Fruit fly (Drosophila melanogaster) whole organism, embryonic: ENCODE data around the gene Obp99d.

ENCODE experiments used
- Bgb ChIP-seq: fragments of 200-800 bp; sonication (Bioruptor generic); IDR thresholded peaks from 2 replicates; pipeline ENCODE4 v1.3.6; 2022; ENCODE audit warnings: missing biosample characterization, missing genetic modification characterization; ENCODE audit not compliant: partially characterized antibody
- Blimp-1 ChIP-seq: fragments of 200-800 bp; sonication (Bioruptor generic); optimal IDR thresholded peaks from 3 replicates; lab custom pipeline; 2018; ENCODE audit warnings: missing biosample characterization, missing genetic modification characterization, mild to moderate bottlenecking, moderate library complexity, missing genetic modification reagents
- CG10147 ChIP-seq: fragments of 200-800 bp; sonication (Bioruptor generic); optimal IDR thresholded peaks from 2 replicates; lab custom pipeline; 2019; ENCODE audit warnings: missing biosample characterization, mild to moderate bottlenecking, missing genetic modification characterization, moderate library complexity
- CG10543 ChIP-seq: fragments of 200-800 bp; sonication (Bioruptor generic); optimal IDR thresholded peaks from 3 replicates; lab custom pipeline; 2017; ENCODE audit warnings: missing biosample characterization, mild to moderate bottlenecking, missing genetic modification characterization, moderate library complexity
- CG11456 ChIP-seq: fragments of 200-800 bp; sonication (Bioruptor generic); IDR thresholded peaks from 3 replicates; pipeline ENCODE4 v1.3.6; 2022; ENCODE audit warnings: missing biosample characterization, missing genetic modification characterization
- CG12769 ChIP-seq: fragments of 200-800 bp; sonication (Bioruptor generic); optimal IDR thresholded peaks from 2 replicates; lab custom pipeline; 2019; ENCODE audit warnings: missing biosample characterization, mild to moderate bottlenecking, missing genetic modification characterization, moderate library complexity
- CG14860 ChIP-seq: fragments of 200-800 bp; sonication (Bioruptor generic); IDR thresholded peaks from 3 replicates; pipeline ENCODE4 v1.3.6; 2022; ENCODE audit warnings: missing biosample characterization, missing genetic modification characterization; ENCODE audit not compliant: partially characterized antibody
- CG1529 ChIP-seq: fragments of 200-800 bp; sonication (Bioruptor generic); optimal IDR thresholded peaks from 3 replicates; lab custom pipeline; 2018; ENCODE audit warnings: missing biosample characterization, missing genetic modification characterization
- CG2129 ChIP-seq: fragments of 200-800 bp; sonication (Bioruptor generic); IDR thresholded peaks from 2 replicates; pipeline ENCODE4 v1.3.6; 2022; ENCODE audit warnings: missing biosample characterization, missing genetic modification characterization; ENCODE audit not compliant: partially characterized antibody
- CG2199 ChIP-seq: fragments of 200-800 bp; sonication (Bioruptor generic); IDR thresholded peaks from 3 replicates; pipeline ENCODE4 v1.3.6; 2022; ENCODE audit warnings: missing biosample characterization, missing genetic modification characterization
- CG31365 ChIP-seq: fragments of 200-800 bp; sonication (Bioruptor generic); optimal IDR thresholded peaks from 2 replicates; lab custom pipeline; 2018; ENCODE audit warnings: missing biosample characterization, mild to moderate bottlenecking, missing genetic modification characterization
- CG34224 ChIP-seq: fragments of 200-800 bp; sonication (Bioruptor generic); IDR thresholded peaks from 3 replicates; pipeline ENCODE4 v1.3.6; 2022; ENCODE audit warnings: missing biosample characterization, missing genetic modification characterization; ENCODE audit not compliant: partially characterized antibody
- CG4617 ChIP-seq: fragments of 200-800 bp; sonication (Bioruptor generic); optimal IDR thresholded peaks from 3 replicates; lab custom pipeline; 2016; ENCODE audit warnings: missing biosample characterization, missing genetic modification characterization, borderline replicate concordance
- CG7271 ChIP-seq: fragments of 200-800 bp; sonication (Bioruptor generic); optimal IDR thresholded peaks from 2 replicates; lab custom pipeline; 2018; ENCODE audit warnings: missing biosample characterization, mild to moderate bottlenecking, missing genetic modification characterization, moderate library complexity
- CG7786 ChIP-seq: fragments of 200-800 bp; sonication (Bioruptor generic); optimal IDR thresholded peaks from 2 replicates; lab custom pipeline; 2016; ENCODE audit warnings: missing biosample characterization, missing genetic modification characterization
- CG8765 ChIP-seq: fragments of 200-800 bp; sonication (Bioruptor generic); IDR thresholded peaks from 2 replicates; pipeline ENCODE4 v1.3.6; 2022; ENCODE audit warnings: missing biosample characterization, missing genetic modification characterization
- CG9437 ChIP-seq: fragments of 200-800 bp; sonication (Bioruptor generic); optimal IDR thresholded peaks from 2 replicates; lab custom pipeline; 2018; ENCODE audit warnings: missing biosample characterization, mild to moderate bottlenecking, missing genetic modification characterization
- HmgD ChIP-seq: fragments of 200-800 bp; sonication (Bioruptor generic); optimal IDR thresholded peaks from 3 replicates; lab custom pipeline; 2016; ENCODE audit warnings: missing biosample characterization, missing genetic modification characterization
- Hr3 ChIP-seq: fragments of 200-800 bp; sonication (Bioruptor generic); optimal IDR thresholded peaks from 3 replicates; lab custom pipeline; 2016; ENCODE audit warnings: missing biosample characterization, missing genetic modification characterization
- Hr78 ChIP-seq, 2 experiments: fragments of 200-800 bp in 1 of 2; fragments of >200 bp in 1 of 2; sonication (Bioruptor generic) in 1 of 2; optimal IDR thresholded peaks; 2 replicates each; lab custom pipeline; 2017 to 2019; ENCODE audit warnings: missing biosample characterization in 2 of 2, missing genetic modification characterization in 2 of 2, mild to moderate bottlenecking in 1 of 2, moderate library complexity in 1 of 2
- NC2β ChIP-seq: fragments of 200-800 bp; sonication (Bioruptor generic); optimal IDR thresholded peaks from 2 replicates; lab custom pipeline; 2016; ENCODE audit warnings: missing biosample characterization, missing genetic modification characterization
- Neu2 ChIP-seq: fragments of 200-800 bp; sonication (Bioruptor generic); optimal IDR thresholded peaks from 3 replicates; lab custom pipeline; 2016; ENCODE audit warnings: missing biosample characterization, missing genetic modification characterization, borderline replicate concordance
- Nf-YB ChIP-seq: fragments of 200-800 bp; sonication (Bioruptor generic); optimal IDR thresholded peaks from 3 replicates; lab custom pipeline; 2019; ENCODE audit warnings: missing biosample characterization, mild to moderate bottlenecking, missing genetic modification characterization, moderate library complexity
- Oli ChIP-seq: fragments of 200-800 bp; sonication (Bioruptor generic); optimal IDR thresholded peaks from 2 replicates; lab custom pipeline; 2018; ENCODE audit warnings: missing biosample characterization, mild to moderate bottlenecking, missing genetic modification characterization, moderate library complexity
- Ptx1 ChIP-seq: fragments of 200-800 bp; sonication (Bioruptor generic); IDR thresholded peaks from 2 replicates; pipeline ENCODE4 v1.3.6; 2022; ENCODE audit warnings: missing biosample characterization, missing genetic modification characterization
- abd-A ChIP-seq: fragments of 200-800 bp; sonication (Bioruptor generic); optimal IDR thresholded peaks from 3 replicates; lab custom pipeline; 2019; ENCODE audit warnings: missing biosample characterization, mild to moderate bottlenecking, missing genetic modification characterization, moderate library complexity
- cas ChIP-seq: fragments of 200-800 bp; sonication (Bioruptor generic); IDR thresholded peaks from 2 replicates; pipeline ENCODE4 v1.3.6; 2022; ENCODE audit warnings: missing biosample characterization, missing genetic modification characterization
- cato ChIP-seq: fragments of 200-800 bp; sonication (Bioruptor generic); optimal IDR thresholded peaks from 2 replicates; lab custom pipeline; 2016; ENCODE audit warnings: missing biosample characterization, missing genetic modification characterization, borderline replicate concordance
- chinmo ChIP-seq: fragments of 200-800 bp; sonication (Bioruptor generic); IDR thresholded peaks from 4 replicates; pipeline ENCODE4 v1.3.6; 2022; ENCODE audit warnings: missing biosample characterization, missing genetic modification characterization; ENCODE audit not compliant: partially characterized antibody
- corto ChIP-seq: fragments of 200-800 bp; sonication (Bioruptor generic); optimal IDR thresholded peaks from 2 replicates; lab custom pipeline; 2016; ENCODE audit warnings: missing biosample characterization, mild to moderate bottlenecking, missing genetic modification characterization, moderate library complexity
- ham ChIP-seq: fragments of 200-800 bp; sonication (Bioruptor generic); IDR thresholded peaks from 2 replicates; pipeline ENCODE4 v1.3.6; 2022; ENCODE audit warnings: missing biosample characterization, missing genetic modification characterization
- ind ChIP-seq: fragments of 200-800 bp; sonication (Bioruptor generic); optimal IDR thresholded peaks from 3 replicates; lab custom pipeline; 2016; ENCODE audit warnings: missing biosample characterization, missing genetic modification characterization
- kah ChIP-seq: fragments of 200-800 bp; sonication (Bioruptor generic); optimal IDR thresholded peaks from 2 replicates; lab custom pipeline; 2018; ENCODE audit warnings: missing biosample characterization, mild to moderate bottlenecking, missing genetic modification characterization
- nerfin-1 ChIP-seq: fragments of 200-800 bp; sonication (Bioruptor generic); optimal IDR thresholded peaks from 3 replicates; lab custom pipeline; 2019; ENCODE audit warnings: missing biosample characterization, mild to moderate bottlenecking, missing genetic modification characterization, moderate library complexity
- nerfin-2 ChIP-seq: fragments of 200-800 bp; sonication (Bioruptor generic); IDR thresholded peaks from 2 replicates; pipeline ENCODE4 v1.3.6; 2022; ENCODE audit warnings: missing biosample characterization, missing genetic modification characterization; ENCODE audit not compliant: partially characterized antibody
- nom ChIP-seq: fragments of 200-800 bp; sonication (Bioruptor generic); optimal IDR thresholded peaks from 2 replicates; lab custom pipeline; 2017; ENCODE audit warnings: missing biosample characterization, missing genetic modification characterization, mild to moderate bottlenecking, moderate library complexity, missing genetic modification reagents
- onecut ChIP-seq: fragments of 200-800 bp; sonication (Bioruptor generic); IDR thresholded peaks from 2 replicates; pipeline ENCODE4 v1.3.6; 2022; ENCODE audit warnings: missing biosample characterization, missing genetic modification characterization
- org-1 ChIP-seq: fragments of 200-800 bp; sonication (Bioruptor generic); optimal IDR thresholded peaks from 2 replicates; lab custom pipeline; 2017; ENCODE audit warnings: missing biosample characterization, missing genetic modification characterization
- phol ChIP-seq: fragments of 200-800 bp; sonication (Bioruptor generic); optimal IDR thresholded peaks from 3 replicates; lab custom pipeline; 2018; ENCODE audit warnings: missing biosample characterization, mild to moderate bottlenecking, missing genetic modification characterization, moderate library complexity
- scrt ChIP-seq: fragments of 200-800 bp; sonication (Bioruptor generic); optimal IDR thresholded peaks from 2 replicates; lab custom pipeline; 2018; ENCODE audit warnings: missing biosample characterization, mild to moderate bottlenecking, missing genetic modification characterization, moderate library complexity
- seq ChIP-seq: fragments of 200-800 bp; sonication (Bioruptor generic); IDR thresholded peaks from 2 replicates; pipeline ENCODE4 v1.3.6; 2022; ENCODE audit warnings: missing biosample characterization, missing genetic modification characterization
- shn ChIP-seq: fragments of 200-800 bp; sonication (Bioruptor generic); optimal IDR thresholded peaks from 3 replicates; lab custom pipeline; 2016; ENCODE audit warnings: missing biosample characterization, missing genetic modification characterization
- slp2 ChIP-seq: fragments of 200-800 bp; sonication (Bioruptor generic); optimal IDR thresholded peaks from 2 replicates; lab custom pipeline; 2016; ENCODE audit warnings: missing biosample characterization, missing genetic modification characterization
- so ChIP-seq: fragments of 200-800 bp; sonication (Bioruptor generic); IDR thresholded peaks from 3 replicates; pipeline ENCODE4 v1.3.6; 2022; ENCODE audit warnings: missing biosample characterization, missing genetic modification characterization
- sob ChIP-seq: fragments of 200-800 bp; sonication (Bioruptor generic); IDR thresholded peaks from 2 replicates; pipeline ENCODE4 v1.3.6; 2022; ENCODE audit warnings: missing biosample characterization, missing genetic modification characterization
- stwl ChIP-seq: fragments of 200-800 bp; sonication (Bioruptor generic); optimal IDR thresholded peaks from 3 replicates; lab custom pipeline; 2018; ENCODE audit warnings: missing biosample characterization, mild to moderate bottlenecking, missing genetic modification characterization, moderate library complexity
- tgo ChIP-seq: fragments of 200-800 bp; sonication (Bioruptor generic); IDR thresholded peaks from 3 replicates; pipeline ENCODE4 v1.3.6; 2022; ENCODE audit warnings: missing biosample characterization, missing genetic modification characterization
- trem ChIP-seq: fragments of 200-800 bp; optimal IDR thresholded peaks from 3 replicates; lab custom pipeline; 2019; ENCODE audit warnings: missing biosample characterization, mild to moderate bottlenecking, missing genetic modification characterization, moderate library complexity
- wor ChIP-seq: fragments of 200-800 bp; sonication (Bioruptor generic); IDR thresholded peaks from 2 replicates; pipeline ENCODE4 v1.3.6; 2022; ENCODE audit warnings: missing biosample characterization, missing genetic modification characterization
- yki ChIP-seq: fragments of >200 bp; optimal IDR thresholded peaks from 3 replicates; lab custom pipeline; 2018

Gene Obp99d

DNA sequence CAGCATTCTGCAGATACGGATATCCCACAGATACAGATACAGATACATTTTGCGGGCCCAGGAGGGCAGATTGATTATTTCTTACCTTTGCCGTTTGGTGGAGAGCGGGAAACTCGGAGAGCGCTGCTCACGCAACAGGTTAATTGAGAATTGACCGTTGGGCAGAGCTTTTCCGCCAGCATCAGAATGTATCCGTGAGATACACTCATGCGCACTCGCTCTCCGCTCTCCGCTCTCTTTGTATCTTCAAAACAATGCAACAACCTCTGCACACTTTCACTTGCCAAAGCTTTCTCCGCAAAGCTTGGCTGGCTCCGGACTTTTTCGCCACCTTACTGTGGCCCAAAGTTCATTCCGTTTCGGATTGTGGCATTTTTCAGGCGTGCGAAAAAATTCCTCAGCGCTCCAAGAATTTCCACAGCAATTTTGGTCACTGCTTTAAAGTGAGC is 32.1 kb upstream of the Obp99d start, which contains the start of the genes CG7582 and Gycalpha99B:
CG7582 (minus strand) TSS at position 127 of the 449 bp plus-strand sequence.
Gycalpha99B (plus strand) TSS at position 352 of the 449 bp plus-strand sequence.
- TF ChIP-seq kah (GFP tag; lab: Kevin White, UChicago) (peak; percentile 52), CG34224 (GFP tag; lab: Robert Waterston, UW) (0 out of 3 replicates have a peak, but pooled peaks have one; percentile 13), Hr78 (GFP tag; optimal IDR thresholded peaks at IDR 0.05; lab: Kevin White, UChicago) (peak in 1 of 2 experiments; percentile 76), Neu2 (GFP tag; lab: Kevin White, UChicago) (no peak), nerfin-2 (GFP tag; lab: Robert Waterston, UW) (peak; percentile 11; the same call in 1 of the 2 replicates), CG2129 (GFP tag; lab: Robert Waterston, UW) (no peak), CG4617 (no peak), cato (GFP tag; lab: Kevin White, UChicago) (no peak), nerfin-1 (tag; lab: Kevin White, UChicago) (peak; percentile 71), CG1529 (GFP tag; lab: Kevin White, UChicago) (no peak), Ptx1 (no peak), seq (GFP tag; lab: Robert Waterston, UW) (no peak), CG10543 (no peak), Blimp-1 (peak; percentile 99), nom (GFP tag; lab: Kevin White, UChicago) (peak; percentile 44), CG14860 (GFP tag; lab: Robert Waterston, UW) (no peak), CG9437 (GFP tag; lab: Kevin White, UChicago) (no peak), org-1 (GFP tag; lab: Kevin White, UChicago) (no peak), ham (GFP tag; lab: Robert Waterston, UW) (no peak), wor (GFP tag; lab: Robert Waterston, UW) (no peak), chinmo (GFP tag; lab: Robert Waterston, UW) (peak; percentile 91; the same call in 2 of the 4 replicates), slp2 (GFP tag; lab: Kevin White, UChicago) (no peak), CG31365 (peak; percentile 31), stwl (no peak), CG10147 (GFP tag; lab: Kevin White, UChicago) (no peak), Hr3 (GFP tag; lab: Kevin White, UChicago) (no peak), CG11456 (GFP tag; lab: Robert Waterston, UW) (no peak), CG8765 (GFP tag; lab: Robert Waterston, UW) (no peak), tgo (GFP tag; lab: Robert Waterston, UW) (no peak), so (GFP tag; lab: Robert Waterston, UW) (no peak), yki (lab: Kevin White, UChicago) (peak; percentile 65), Oli (tag; lab: Kevin White, UChicago) (no peak), abd-A (tag; lab: Kevin White, UChicago) (peak; percentile 24), CG7786 (GFP tag; lab: Kevin White, UChicago) (no peak), sob (GFP tag; lab: Robert Waterston, UW) (no peak), Nf-YB (GFP tag; lab: Kevin White, UChicago) (no peak), onecut (GFP tag; lab: Robert Waterston, UW) (peak; percentile 64), cas (GFP tag; lab: Robert Waterston, UW) (no peak), ind (GFP tag; lab: Kevin White, UChicago) (no peak), NC2β (no peak), phol (tag; lab: Kevin White, UChicago) (no peak), CG2199 (GFP tag; lab: Robert Waterston, UW) (0 out of 3 replicates have a peak, but pooled peaks have one; percentile 9), shn (GFP tag; lab: Kevin White, UChicago) (no peak), HmgD (GFP tag; lab: Kevin White, UChicago) (no peak), corto (GFP tag; lab: Kevin White, UChicago) (no peak), Bgb (GFP tag; lab: Robert Waterston, UW) (no peak; the same call in 1 of the 2 replicates), scrt (GFP tag; lab: Kevin White, UChicago) (peak; percentile 99), CG7271 (no peak), trem (no peak), CG12769 (tag; lab: Kevin White, UChicago) (peak; percentile 41)
